Worm (Caenorhabditis elegans) whole organism, late embryonic: ENCODE results near the gene F13D12.3.

Experiments
- C08G9.2 ChIP-seq: sonication (generic microtip); optimal IDR thresholded peaks from 2 replicates; lab custom pipeline; 2016; ENCODE audit warnings: mild to moderate bottlenecking, missing genetic modification characterization, moderate library complexity, missing compliant biosample characterization
- C38D4.7 ChIP-seq: fragments of 200-800 bp; sonication (Bioruptor generic); optimal IDR thresholded peaks from 2 replicates; lab custom pipeline; 2018; ENCODE audit warnings: mild to moderate bottlenecking, missing genetic modification characterization, moderate library complexity, missing compliant biosample characterization
- F13H6.1 ChIP-seq: sonication (generic microtip); optimal IDR thresholded peaks from 2 replicates; lab custom pipeline; 2016; ENCODE audit warnings: missing genetic modification characterization, missing compliant biosample characterization
- K02D7.2 ChIP-seq: sonication (generic microtip); optimal IDR thresholded peaks from 2 replicates; lab custom pipeline; 2017; ENCODE audit warnings: mild to moderate bottlenecking, missing genetic modification characterization, missing compliant biosample characterization
- K09A11.1 ChIP-seq: sonication (generic microtip); optimal IDR thresholded peaks from 2 replicates; lab custom pipeline; 2017; ENCODE audit warnings: antibody characterized with exemption, mild to moderate bottlenecking, missing genetic modification characterization, missing compliant biosample characterization; ENCODE audit not compliant: insufficient read depth
- T23F11.4 ChIP-seq: fragments of 200-800 bp; sonication (Bioruptor generic); optimal IDR thresholded peaks from 2 replicates; lab custom pipeline; 2018; ENCODE audit warnings: mild to moderate bottlenecking, missing genetic modification characterization, missing compliant biosample characterization
- Y22D7AL.16 ChIP-seq: sonication (generic microtip); optimal IDR thresholded peaks from 2 replicates; lab custom pipeline; 2016; ENCODE audit warnings: missing genetic modification characterization, missing compliant biosample characterization
- ahr-1 ChIP-seq: sonication (generic microtip); optimal IDR thresholded peaks from 2 replicates; lab custom pipeline; 2016; ENCODE audit warnings: missing genetic modification characterization, missing compliant biosample characterization
- ceh-14 ChIP-seq: sonication (generic microtip); optimal IDR thresholded peaks from 2 replicates; lab custom pipeline; 2016; ENCODE audit warnings: missing genotype, missing genetic modification characterization, missing compliant biosample characterization
- ceh-18 ChIP-seq: sonication (generic microtip); optimal IDR thresholded peaks from 2 replicates; lab custom pipeline; 2016; ENCODE audit warnings: missing genetic modification characterization, missing compliant biosample characterization
- ceh-19 ChIP-seq: fragments of 200-800 bp; sonication (Bioruptor generic); optimal IDR thresholded peaks from 2 replicates; lab custom pipeline; 2018; ENCODE audit warnings: mild to moderate bottlenecking, missing genetic modification characterization, missing compliant biosample characterization
- ceh-2 ChIP-seq: sonication (generic microtip); optimal IDR thresholded peaks from 2 replicates; lab custom pipeline; 2016; ENCODE audit warnings: missing genotype, missing genetic modification characterization, missing compliant biosample characterization
- ceh-22 ChIP-seq: sonication (generic microtip); optimal IDR thresholded peaks from 2 replicates; lab custom pipeline; 2017; ENCODE audit warnings: missing biosample characterization, missing genetic modification characterization
- ceh-45 ChIP-seq: fragments of 200-800 bp; sonication (Bioruptor generic); IDR thresholded peaks from 2 replicates; pipeline ENCODE4 v1.3.6; 2022; ENCODE audit warnings: missing genetic modification reagents, missing genetic modification characterization, missing compliant biosample characterization
- ceh-48 ChIP-seq: sonication (generic microtip); optimal IDR thresholded peaks from 2 replicates; lab custom pipeline; 2016; ENCODE audit warnings: missing genetic modification characterization, inconsistent platforms, missing compliant biosample characterization
- ceh-6 ChIP-seq: fragments of 200-800 bp; sonication (Bioruptor generic); optimal IDR thresholded peaks from 2 replicates; lab custom pipeline; 2018; ENCODE audit warnings: mild to moderate bottlenecking, missing genetic modification characterization, missing compliant biosample characterization
- dve-1 ChIP-seq: sonication (generic microtip); optimal IDR thresholded peaks from 2 replicates; lab custom pipeline; 2017; ENCODE audit warnings: antibody characterized with exemption, mild to moderate bottlenecking, missing genetic modification characterization, missing compliant biosample characterization
- elt-2 ChIP-seq: sonication (generic microtip); optimal IDR thresholded peaks from 2 replicates; lab custom pipeline; 2016; ENCODE audit warnings: missing genetic modification reagents, missing genetic modification characterization, missing compliant biosample characterization
- elt-4 ChIP-seq: sonication (generic microtip); optimal IDR thresholded peaks from 2 replicates; lab custom pipeline; 2016; ENCODE audit warnings: missing genetic modification characterization, missing compliant biosample characterization
- eyg-1 ChIP-seq: sonication (generic microtip); optimal IDR thresholded peaks from 2 replicates; lab custom pipeline; 2016; ENCODE audit warnings: missing genotype, missing genetic modification characterization, missing compliant biosample characterization
- fax-1 ChIP-seq: sonication (generic microtip); optimal IDR thresholded peaks from 2 replicates; lab custom pipeline; 2016; ENCODE audit warnings: missing genotype, missing genetic modification characterization, missing compliant biosample characterization
- fkh-10 ChIP-seq: fragments of 150-350 bp; optimal IDR thresholded peaks from 2 replicates; lab custom pipeline; 2014; ENCODE audit warnings: missing biosample characterization, missing genetic modification reagents, missing genetic modification characterization
- fkh-6 ChIP-seq: sonication (generic microtip); optimal IDR thresholded peaks from 2 replicates; lab custom pipeline; 2016; ENCODE audit warnings: missing genetic modification characterization, missing compliant biosample characterization
- gmeb-2 ChIP-seq: sonication (generic microtip); optimal IDR thresholded peaks from 2 replicates; lab custom pipeline; 2016; ENCODE audit warnings: missing genetic modification characterization, inconsistent platforms, missing compliant biosample characterization
- hlh-30 ChIP-seq: sonication (generic microtip); optimal IDR thresholded peaks from 2 replicates; lab custom pipeline; 2017; ENCODE audit warnings: antibody characterized with exemption, missing genetic modification characterization, missing compliant biosample characterization; ENCODE audit not compliant: insufficient read depth
- hlh-8 ChIP-seq: sonication (generic microtip); optimal IDR thresholded peaks from 2 replicates; lab custom pipeline; 2016; ENCODE audit warnings: missing genotype, missing genetic modification characterization, missing compliant biosample characterization
- lim-6 ChIP-seq: sonication (generic microtip); optimal IDR thresholded peaks from 2 replicates; lab custom pipeline; 2016; ENCODE audit warnings: missing genetic modification characterization, missing compliant biosample characterization
- madf-2 ChIP-seq: sonication (generic microtip); optimal IDR thresholded peaks from 2 replicates; lab custom pipeline; 2017; ENCODE audit warnings: missing genetic modification characterization, missing compliant biosample characterization
- nfya-1 ChIP-seq: sonication (generic microtip); optimal IDR thresholded peaks from 2 replicates; lab custom pipeline; 2017; ENCODE audit warnings: missing genetic modification characterization, mild to moderate bottlenecking, missing compliant biosample characterization, antibody characterized with exemption, moderate library complexity
- nhr-232 ChIP-seq: sonication (generic microtip); optimal IDR thresholded peaks from 2 replicates; lab custom pipeline; 2016; ENCODE audit warnings: missing genetic modification characterization, missing compliant biosample characterization
- odd-2 ChIP-seq: sonication (generic microtip); optimal IDR thresholded peaks from 2 replicates; lab custom pipeline; 2017; ENCODE audit warnings: antibody characterized with exemption, mild to moderate bottlenecking, missing genetic modification characterization, missing compliant biosample characterization
- pag-3 ChIP-seq: sonication (generic microtip); optimal IDR thresholded peaks from 2 replicates; lab custom pipeline; 2016; ENCODE audit warnings: missing compliant biosample characterization, missing genetic modification characterization, borderline replicate concordance
- pqm-1 ChIP-seq: sonication (generic microtip); optimal IDR thresholded peaks from 2 replicates; lab custom pipeline; 2016; ENCODE audit warnings: missing genetic modification characterization, missing compliant biosample characterization
- pros-1 ChIP-seq: fragments of 150-350 bp; optimal IDR thresholded peaks from 2 replicates; lab custom pipeline; 2014; ENCODE audit warnings: missing biosample characterization, missing genetic modification reagents, missing genetic modification characterization
- sdc-2 ChIP-seq: sonication (generic microtip); optimal IDR thresholded peaks from 2 replicates; lab custom pipeline; 2016; ENCODE audit warnings: missing genotype, missing genetic modification characterization, missing compliant biosample characterization
- sox-4 ChIP-seq: sonication (generic microtip); optimal IDR thresholded peaks from 2 replicates; lab custom pipeline; 2017; ENCODE audit warnings: mild to moderate bottlenecking, missing genetic modification characterization, inconsistent platforms, missing compliant biosample characterization
- tbx-7 ChIP-seq: sonication (generic microtip); optimal IDR thresholded peaks from 2 replicates; lab custom pipeline; 2016; ENCODE audit warnings: missing genotype, missing genetic modification characterization, missing compliant biosample characterization
- ttx-3 ChIP-seq: sonication (generic microtip); optimal IDR thresholded peaks from 2 replicates; lab custom pipeline; 2016; ENCODE audit warnings: missing genetic modification reagents, missing genetic modification characterization, missing compliant biosample characterization
- zip-5 ChIP-seq: sonication (generic microtip); optimal IDR thresholded peaks from 2 replicates; lab custom pipeline; 2016; ENCODE audit warnings: missing genetic modification characterization, missing compliant biosample characterization

F13D12.3 gene

ce11 chrII:11746782-11747288, 26.6 kb downstream of the F13D12.3 start (continued):
- TF ChIP-seq ceh-6 (GFP tag; lab: Kevin White, UChicago), result no peak
- TF ChIP-seq ceh-45 (GFP tag; lab: Robert Waterston, UW), result no peak
- no peak for TF ChIP-seq odd-2 (tag; lab: Kevin White, UChicago)
- TF ChIP-seq ceh-48 (tag; lab: Kevin White, UChicago), result peak; percentile 93
- TF ChIP-seq ceh-2, result peak; percentile 16
- TF ChIP-seq fkh-6 (tag; lab: Kevin White, UChicago), result peak; percentile 49
- TF ChIP-seq zip-5 (tag; lab: Kevin White, UChicago), result no peak
- peak; percentile 11 for TF ChIP-seq dve-1 (tag; lab: Kevin White, UChicago)
- TF ChIP-seq K02D7.2 (tag; lab: Kevin White, UChicago), result no peak
- TF ChIP-seq gmeb-2 (tag; lab: Kevin White, UChicago), result peak; percentile 26
- TF ChIP-seq sdc-2 (tag; lab: Kevin White, UChicago), result peak; percentile 70
- peak; percentile 43 for TF ChIP-seq C38D4.7 (GFP tag; lab: Kevin White, UChicago)
- no peak for TF ChIP-seq ceh-22 (tag; lab: Kevin White, UChicago)
- peak; percentile 2 for TF ChIP-seq pros-1
- TF ChIP-seq ttx-3 (tag; lab: Kevin White, UChicago), result peak; percentile 20
- peak; percentile 5 for TF ChIP-seq hlh-8 (tag; lab: Kevin White, UChicago)
- TF ChIP-seq C08G9.2 (tag; lab: Kevin White, UChicago), result peak; percentile 66
- TF ChIP-seq T23F11.4 (GFP tag; lab: Kevin White, UChicago), result no peak
- TF ChIP-seq madf-2 (tag; lab: Kevin White, UChicago), result peak; percentile 24
- TF ChIP-seq hlh-30 (tag; lab: Kevin White, UChicago), result peak; percentile 64
- TF ChIP-seq K09A11.1 (tag; lab: Kevin White, UChicago), result no peak
- no peak for TF ChIP-seq sox-4 (tag; lab: Kevin White, UChicago)
- peak; percentile 35 for TF ChIP-seq ahr-1 (tag; lab: Kevin White, UChicago)
- no peak for TF ChIP-seq fkh-10 (GFP tag; lab: Kevin White, UChicago)
- TF ChIP-seq fax-1 (tag; lab: Kevin White, UChicago), result peak; percentile 18
- no peak for TF ChIP-seq elt-4 (tag; lab: Kevin White, UChicago)
- no peak for TF ChIP-seq eyg-1 (tag; lab: Kevin White, UChicago)
- TF ChIP-seq, all 69 proteins: peak for 36

- peak; percentile 18 for TF ChIP-seq nfya-1
- no peak for TF ChIP-seq madf-2 (tag; lab: Kevin White, UChicago)
Measured at ce11 chrII:11747889-11748288, 27.7 kb downstream of the F13D12.3 start.

- TF ChIP-seq dve-1 (tag; lab: Kevin White, UChicago), result no peak
- TF ChIP-seq fkh-6 (tag; lab: Kevin White, UChicago), result no peak
- no peak for TF ChIP-seq ceh-14 (tag; lab: Kevin White, UChicago)
- no peak for TF ChIP-seq nhr-232 (tag; lab: Kevin White, UChicago)
- TF ChIP-seq F13H6.1, result no peak
- TF ChIP-seq T23F11.4 (GFP tag; lab: Kevin White, UChicago), result no peak
- no peak for TF ChIP-seq K09A11.1 (tag; lab: Kevin White, UChicago)
- no peak for TF ChIP-seq elt-2 (tag; lab: Kevin White, UChicago)
- no peak for TF ChIP-seq lim-6 (tag; lab: Kevin White, UChicago)
- no peak for TF ChIP-seq ceh-19 (GFP tag; lab: Kevin White, UChicago)
- TF ChIP-seq pag-3, result no peak
- no peak for TF ChIP-seq Y22D7AL.16 (tag; lab: Kevin White, UChicago)
- no peak for TF ChIP-seq tbx-7 (tag; lab: Kevin White, UChicago)
- no peak for TF ChIP-seq pqm-1 (tag; lab: Kevin White, UChicago)
- no peak for TF ChIP-seq ceh-18
Measured at ce11 chrII:11748494-11748893, 28.3 kb downstream of the F13D12.3 start, which contains the start of the genes F44E5.17 and gpb-1. TSS of gene F44E5.17 (minus strand) at chrII:11748594. TSS of gene gpb-1 (minus strand) at chrII:11748611.
